Worm (Caenorhabditis elegans): ENCODE results near the gene cnnm-2.
"Not testable (repeated sequence)": the region's sequence is repeated elsewhere in the genome, so short reads cannot be mapped to it uniquely, and the experiment has no call there.

DNA sequence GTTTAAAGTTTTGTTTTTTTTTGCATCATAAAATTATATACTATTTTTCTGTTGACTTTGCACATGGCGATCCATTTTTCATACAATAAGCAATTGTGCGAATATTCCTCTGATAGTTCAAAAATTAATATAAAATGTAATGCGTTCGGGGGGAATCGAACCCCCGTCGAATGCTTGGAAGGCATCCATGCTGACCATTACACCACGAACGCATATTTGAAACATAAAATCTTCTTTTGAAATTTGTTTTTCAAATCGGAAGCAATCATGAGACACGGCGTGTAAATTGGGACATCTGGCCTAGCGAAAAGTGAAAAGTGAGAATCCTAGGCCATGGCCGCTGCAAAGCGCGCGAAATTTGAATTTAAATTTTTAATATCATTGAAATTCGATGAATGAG, 6.5 kb downstream of the cnnm-2 start:
- not testable (repeated sequence) for TF ChIP-seq F10B5.3 (tag; optimal IDR thresholded peaks at IDR 0.05); aly-2 (tag; optimal IDR thresholded peaks at IDR 0.05); mdl-1 (tag; optimal IDR thresholded peaks at IDR 0.05); unc-62 (GFP tag; optimal IDR thresholded peaks at IDR 0.05 in 1 of 2); unc-62 (tag; optimal IDR thresholded peaks at IDR 0.05); lin-29 (GFP tag; IDR thresholded peaks at IDR 0.05); F44E2.7 (GFP tag; IDR thresholded peaks at IDR 0.05)
- TF ChIP-seq arid-1 (GFP tag; conservative IDR thresholded peaks at IDR 0.05) (0 out of 2 replicates have a peak, but pooled peaks have one; percentile 12), F26F4.8 (GFP tag; conservative IDR thresholded peaks at IDR 0.05) (peak; percentile 69; the same call in 1 of the 2 replicates), Y48G9A.11 (GFP tag; IDR thresholded peaks at IDR 0.05) (0 out of 2 replicates have a peak, but pooled peaks have one; percentile 19)

All from whole organism, L4 larva.